Worm (Caenorhabditis elegans): Measurements from ENCODE around the gene yju-2.
A peak's percentile ranks its signal among the peaks of the same experiment; 100 is the strongest.

yju-2 gene

DNA sequence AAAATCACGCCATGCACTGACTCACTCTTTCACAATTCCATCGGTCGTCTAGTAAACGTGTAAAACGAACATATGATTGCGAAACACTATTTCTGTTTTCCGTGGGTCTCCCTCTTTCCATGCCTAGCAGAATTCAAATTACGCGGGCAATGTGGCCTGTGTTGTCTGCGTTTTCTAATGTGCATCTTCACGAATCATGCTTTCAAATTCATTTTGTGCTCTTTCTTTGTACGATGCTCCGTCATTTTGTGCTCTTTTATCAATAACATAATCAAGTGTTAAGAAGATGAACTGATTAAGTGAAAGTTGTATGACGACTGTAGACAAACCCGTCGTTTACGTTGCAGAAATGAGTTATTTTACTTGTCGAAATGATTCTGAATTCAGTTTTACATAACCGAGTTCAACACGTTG is 18.3 kb upstream of the yju-2 start:
- no peak for TF ChIP-seq nhr-11 (tag; optimal IDR thresholded peaks at IDR 0.05)
- peak; percentile 45 for TF ChIP-seq elt-2 (tag; optimal IDR thresholded peaks at IDR 0.05)
- no peak for TF ChIP-seq nhr-232 (tag; optimal IDR thresholded peaks at IDR 0.05)

DNA sequence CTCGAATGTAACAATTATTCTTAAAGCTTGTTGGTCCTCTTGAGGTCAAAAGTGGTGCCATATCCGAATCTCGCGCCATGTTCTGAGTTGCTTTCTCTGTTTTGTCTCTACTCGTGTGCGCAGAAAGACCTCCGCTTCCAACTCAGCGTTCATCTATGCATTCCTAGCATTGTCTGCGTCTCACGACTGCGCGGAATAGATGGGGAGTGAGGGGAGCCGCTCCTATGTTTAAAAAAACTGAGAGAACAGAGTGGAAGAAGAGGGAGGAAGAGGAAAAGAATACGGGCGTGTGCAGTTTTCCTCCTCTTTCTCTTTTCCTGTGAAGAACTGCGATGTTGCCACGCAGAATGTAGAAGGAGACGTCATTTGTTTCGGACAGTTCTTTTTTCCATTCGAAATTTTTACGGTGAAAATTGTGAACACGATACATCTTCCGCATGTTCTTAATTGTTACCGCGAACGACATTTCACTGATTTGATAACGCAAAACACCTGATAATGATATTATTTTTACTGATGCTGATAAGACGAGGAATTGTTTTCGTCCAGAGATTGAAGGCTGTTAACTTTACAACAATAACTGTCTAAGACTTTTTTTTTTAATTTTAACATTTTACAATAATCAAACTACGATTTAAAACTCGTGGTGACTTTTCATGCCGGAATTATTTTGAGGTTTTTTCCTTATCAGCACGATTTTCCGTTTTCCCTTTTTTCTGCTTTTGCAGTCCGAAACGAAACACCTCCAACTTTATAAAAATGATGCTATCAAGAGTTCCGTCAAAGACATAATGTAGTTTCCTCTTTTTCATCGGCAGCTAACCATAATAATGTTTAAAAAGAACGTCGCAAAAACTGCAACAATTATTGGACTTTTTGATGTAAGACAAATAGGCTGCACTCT is 17.2 kb upstream of the yju-2 start:
- TF ChIP-seq nfya-1 (tag; optimal IDR thresholded peaks at IDR 0.05): peak; percentile 8
- TF ChIP-seq elt-2 (tag; optimal IDR thresholded peaks at IDR 0.05): peak; percentile 91
- TF ChIP-seq pha-4 (tag; optimal IDR thresholded peaks at IDR 0.05): no peak
- TF ChIP-seq pat-9 (tag; optimal IDR thresholded peaks at IDR 0.05): no peak
- no peak for TF ChIP-seq ceh-22 (tag; optimal IDR thresholded peaks at IDR 0.05)

DNA sequence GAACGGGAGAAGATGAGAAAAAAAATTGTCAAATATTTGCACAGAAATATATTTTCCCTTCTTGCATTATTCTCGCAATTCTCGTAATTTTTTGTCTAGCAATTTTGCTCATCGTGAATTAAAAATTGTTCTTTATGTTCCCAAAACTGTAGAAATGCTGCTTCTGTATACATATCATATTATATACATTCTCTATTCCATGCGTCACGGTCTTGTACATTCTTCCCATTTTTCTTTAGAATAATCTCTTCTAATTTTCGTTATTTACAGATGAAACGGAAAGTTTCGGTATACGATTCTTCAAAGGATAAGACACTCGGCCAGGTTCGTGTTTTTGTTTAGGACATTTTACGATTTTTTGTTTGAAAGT is 16.6 kb upstream of the yju-2 start, which contains the start of gene acs-4:
TSS of gene acs-4 (plus strand) at position 271 of the 370 bp plus-strand sequence.
- TF ChIP-seq madf-2 (tag; optimal IDR thresholded peaks at IDR 0.05) (no peak), ama-1 (optimal IDR thresholded peaks at IDR 0.05) (no peak), unc-42 (tag; optimal IDR thresholded peaks at IDR 0.05) (no peak), sox-4 (tag; optimal IDR thresholded peaks at IDR 0.05) (no peak), ceh-45 (GFP tag; IDR thresholded peaks at IDR 0.05) (no peak), C08G9.2 (tag; optimal IDR thresholded peaks at IDR 0.05) (no peak), F13H6.1 (tag; optimal IDR thresholded peaks at IDR 0.05) (no peak), ceh-48 (tag; optimal IDR thresholded peaks at IDR 0.05) (no peak), ceh-24 (tag; optimal IDR thresholded peaks at IDR 0.05) (no peak), ets-4 (tag; optimal IDR thresholded peaks at IDR 0.05) (no peak), fkh-10 (GFP tag; optimal IDR thresholded peaks at IDR 0.05) (no peak), ceh-31 (tag; optimal IDR thresholded peaks at IDR 0.05) (no peak)

DNA sequence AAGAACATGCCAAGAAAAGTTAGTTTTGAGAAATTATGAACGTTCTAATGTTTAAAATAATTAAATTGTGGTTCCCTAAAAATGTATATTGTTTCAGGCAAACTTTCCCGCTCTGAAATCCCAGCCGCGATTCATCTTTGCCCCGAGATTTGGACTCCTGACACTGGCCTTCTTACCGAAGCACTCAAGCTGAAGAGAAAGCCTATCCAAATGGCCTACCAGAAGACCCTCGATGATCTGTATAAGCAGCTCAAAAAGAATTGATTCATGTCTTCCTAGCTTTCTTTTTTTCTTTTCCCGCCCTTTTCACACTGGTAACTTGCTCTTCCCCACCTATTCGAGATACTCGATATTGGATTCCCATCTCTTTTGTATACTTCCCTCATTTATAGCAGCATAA is 14.0 kb upstream of the yju-2 start:
- TF ChIP-seq ceh-2 (tag; optimal IDR thresholded peaks at IDR 0.05) (no peak), C08G9.2 (tag; optimal IDR thresholded peaks at IDR 0.05) (no peak), pha-2 (tag; optimal IDR thresholded peaks at IDR 0.05) (no peak), F13H6.1 (tag; optimal IDR thresholded peaks at IDR 0.05) (no peak), hlh-6 (tag; optimal IDR thresholded peaks at IDR 0.05) (no peak), dve-1 (tag; optimal IDR thresholded peaks at IDR 0.05) (no peak), elt-4 (tag; optimal IDR thresholded peaks at IDR 0.05) (no peak), unc-55 (GFP tag; optimal IDR thresholded peaks at IDR 0.05) (no peak), lin-11 (tag; optimal IDR thresholded peaks at IDR 0.05) (no peak), rnt-1 (tag; optimal IDR thresholded peaks at IDR 0.05) (no peak), ceh-34 (tag; optimal IDR thresholded peaks at IDR 0.05) (no peak), pros-1 (tag; optimal IDR thresholded peaks at IDR 0.05) (no peak), ceh-18 (tag; optimal IDR thresholded peaks at IDR 0.05) (no peak), gmeb-2 (tag; optimal IDR thresholded peaks at IDR 0.05) (no peak), ref-2 (tag; optimal IDR thresholded peaks at IDR 0.05) (no peak), mec-3 (tag; optimal IDR thresholded peaks at IDR 0.05; ENCODE audit: borderline replicate concordance) (no peak), zip-5 (tag; optimal IDR thresholded peaks at IDR 0.05) (no peak), ztf-16 (tag; optimal IDR thresholded peaks at IDR 0.05) (no peak), ceh-9 (tag; optimal IDR thresholded peaks at IDR 0.05) (no peak)

DNA sequence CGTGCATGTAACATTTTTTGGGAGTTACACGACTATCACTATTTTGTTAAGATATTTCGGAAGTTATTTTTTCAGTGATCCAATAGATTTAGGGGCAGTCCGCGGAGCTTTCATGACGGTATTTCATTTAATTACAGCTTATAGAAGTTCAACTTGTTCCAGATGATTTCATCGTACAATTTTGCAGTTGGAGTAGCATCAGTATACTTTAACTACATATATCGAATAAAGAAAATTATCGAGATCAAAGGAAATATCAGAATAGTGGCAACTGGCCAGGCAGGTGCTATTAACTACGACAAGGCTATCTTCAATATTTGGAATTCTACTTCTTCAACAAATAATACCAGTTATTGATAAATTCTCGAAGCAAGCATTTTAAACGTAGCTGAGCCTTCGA is 5.6 kb upstream of the yju-2 start:
- TF ChIP-seq ceh-18 (tag; optimal IDR thresholded peaks at IDR 0.05) (no peak), tbx-2 (tag; optimal IDR thresholded peaks at IDR 0.05) (no peak), hlh-6 (tag; optimal IDR thresholded peaks at IDR 0.05) (no peak), ceh-34 (tag; optimal IDR thresholded peaks at IDR 0.05) (no peak), npax-4 (tag; optimal IDR thresholded peaks at IDR 0.05) (no peak), che-1 (tag; optimal IDR thresholded peaks at IDR 0.05) (no peak), mec-3 (tag; optimal IDR thresholded peaks at IDR 0.05; ENCODE audit: borderline replicate concordance) (no peak), ceh-14 (tag; optimal IDR thresholded peaks at IDR 0.05) (no peak), dve-1 (tag; optimal IDR thresholded peaks at IDR 0.05) (no peak), pha-4 (tag; optimal IDR thresholded peaks at IDR 0.05) (no peak), lim-6 (tag; optimal IDR thresholded peaks at IDR 0.05) (no peak), rnt-1 (tag; optimal IDR thresholded peaks at IDR 0.05) (no peak), sox-4 (tag; optimal IDR thresholded peaks at IDR 0.05) (no peak), ceh-24 (tag; optimal IDR thresholded peaks at IDR 0.05) (no peak), syd-9 (tag; optimal IDR thresholded peaks at IDR 0.05) (no peak), K02D7.2 (tag; optimal IDR thresholded peaks at IDR 0.05) (no peak), ceh-19 (GFP tag; optimal IDR thresholded peaks at IDR 0.05) (no peak), unc-86 (tag; optimal IDR thresholded peaks at IDR 0.05) (no peak), lin-11 (tag; optimal IDR thresholded peaks at IDR 0.05) (no peak)
